Fruit fly (Drosophila melanogaster) whole organism, pupa: Measurements from ENCODE around the gene fzy.
A peak's percentile ranks its signal among the peaks of the same experiment; 100 is the strongest.

Experiments
- CG10348 ChIP-seq: fragments of 200-800 bp; sonication (Bioruptor generic); IDR thresholded peaks from 2 replicates; pipeline ENCODE4 v1.3.6; 2022; ENCODE audit warnings: missing biosample characterization, missing genetic modification characterization
- CG13204 ChIP-seq: fragments of 200-800 bp; sonication (Bioruptor generic); optimal IDR thresholded peaks from 2 replicates; lab custom pipeline; 2018; ENCODE audit warnings: missing biosample characterization, mild to moderate bottlenecking, missing genetic modification characterization, moderate library complexity
- CG17806 ChIP-seq: fragments of 200-800 bp; sonication (Bioruptor generic); optimal IDR thresholded peaks from 2 replicates; lab custom pipeline; 2018; ENCODE audit warnings: missing biosample characterization, mild to moderate bottlenecking, missing genetic modification characterization, moderate library complexity
- CG34367 ChIP-seq: fragments of 200-800 bp; sonication (Bioruptor generic); optimal IDR thresholded peaks from 2 replicates; lab custom pipeline; 2018; ENCODE audit warnings: missing biosample characterization, mild to moderate bottlenecking, missing genetic modification characterization
- CG8159 ChIP-seq: fragments of 200-800 bp; sonication (Bioruptor generic); optimal IDR thresholded peaks from 3 replicates; lab custom pipeline; 2018; ENCODE audit warnings: missing biosample characterization, mild to moderate bottlenecking, missing genetic modification characterization, moderate library complexity
- Pif1A ChIP-seq: fragments of 200-800 bp; sonication (Bioruptor generic); optimal IDR thresholded peaks from 3 replicates; lab custom pipeline; 2016; ENCODE audit warnings: missing biosample characterization, missing genetic modification characterization
- Pif1B ChIP-seq: fragments of 200-800 bp; sonication (Bioruptor generic); optimal IDR thresholded peaks from 3 replicates; lab custom pipeline; 2016; ENCODE audit warnings: missing biosample characterization, missing genetic modification characterization
- fd96Ca ChIP-seq: fragments of 200-800 bp; sonication (Bioruptor generic); IDR thresholded peaks from 3 replicates; pipeline ENCODE4 v1.3.6; 2022; ENCODE audit warnings: missing biosample characterization, missing genetic modification characterization

DNA sequence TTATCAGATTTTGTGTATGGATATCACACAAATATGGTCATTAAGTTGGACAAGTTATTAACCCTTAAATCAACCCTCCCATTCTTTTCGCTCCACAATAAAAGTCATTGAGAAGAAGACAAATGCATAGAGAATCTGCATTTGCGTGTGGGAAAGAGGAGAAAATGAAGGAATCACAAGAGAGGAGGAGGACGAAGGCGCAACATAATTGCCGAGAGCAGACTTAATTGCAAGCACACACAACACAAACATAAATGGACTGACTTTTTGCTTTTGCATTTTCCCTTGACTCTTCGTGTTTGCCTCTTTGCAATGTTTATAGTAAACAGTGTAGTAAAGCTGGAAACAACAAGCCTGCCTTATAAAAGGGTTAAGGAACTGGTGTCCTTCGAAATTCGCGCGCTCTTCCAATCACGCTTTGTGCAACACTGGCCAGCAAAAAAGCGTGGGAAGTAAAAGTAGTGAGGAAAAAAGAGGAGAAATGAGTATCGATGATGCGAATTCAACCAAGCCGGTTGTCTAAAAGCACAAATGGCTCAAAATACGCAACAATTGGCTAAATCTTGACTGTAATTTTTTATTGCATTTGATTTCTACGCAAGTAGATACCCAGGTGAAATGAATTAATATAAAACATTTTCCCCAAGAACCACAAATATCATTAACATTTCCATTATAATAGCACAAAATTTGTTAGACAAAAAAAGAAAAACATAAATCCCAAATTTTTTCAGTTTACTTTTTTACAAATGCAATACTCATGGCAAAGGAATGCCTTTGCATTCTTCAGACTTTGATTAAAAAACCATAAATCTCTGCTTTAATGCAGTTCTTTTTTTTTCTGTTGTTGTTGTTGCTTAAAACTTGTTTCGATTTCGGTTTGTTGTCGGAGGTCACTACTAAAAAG, 43.3 kb upstream of the fzy start:
- no peak for TF ChIP-seq Pif1A (GFP tag; lab: Kevin White, UChicago)
- peak; percentile 49 for TF ChIP-seq CG17806 (tag; lab: Kevin White, UChicago)
- no peak for TF ChIP-seq Pif1B (GFP tag; lab: Kevin White, UChicago)
- TF ChIP-seq CG34367 = peak; percentile 30
- TF ChIP-seq CG10348 (GFP tag; lab: Robert Waterston, UW) = no peak
- TF ChIP-seq CG8159 (tag; lab: Kevin White, UChicago) = peak; percentile 43
- no peak for TF ChIP-seq fd96Ca (GFP tag; lab: Robert Waterston, UW)
- TF ChIP-seq CG13204 (GFP tag; lab: Kevin White, UChicago) = no peak
